Worm (Caenorhabditis elegans): ENCODE measurements around the gene hil-7.

hil-7 gene

DNA sequence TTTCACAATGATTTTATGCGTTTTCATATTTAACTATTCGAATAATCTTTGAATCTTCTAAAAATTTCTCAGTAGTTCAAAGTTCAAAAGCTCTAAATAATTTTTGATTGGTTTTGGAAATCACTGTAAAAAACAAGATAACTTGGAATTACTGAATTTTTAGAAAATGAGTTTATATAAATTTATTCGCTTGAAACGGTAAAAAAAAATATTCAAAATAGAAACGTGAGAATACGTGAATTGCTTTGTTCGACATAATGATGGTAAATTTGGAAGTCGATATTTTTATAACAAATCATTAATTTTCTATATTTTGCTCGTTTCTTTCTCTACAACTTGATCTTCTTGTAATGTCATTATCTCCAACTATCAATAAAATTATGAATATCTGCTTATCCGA is 22.7 kb upstream of the hil-7 start, which contains the start of gene C01B10.44:
TSS of gene C01B10.44 (plus strand) at position 301 of the 400 bp plus-strand sequence.
- TF ChIP-seq nhr-237 (tag; optimal IDR thresholded peaks at IDR 0.05) (no peak), unc-55 (GFP tag; optimal IDR thresholded peaks at IDR 0.05) (no peak), ceh-82 (tag; optimal IDR thresholded peaks at IDR 0.05) (no peak), ztf-11 (tag; optimal IDR thresholded peaks at IDR 0.05) (no peak), ztf-4 (tag; optimal IDR thresholded peaks at IDR 0.05) (no peak), F13H6.1 (tag; optimal IDR thresholded peaks at IDR 0.05) (no peak), snpc-4 (tag; optimal IDR thresholded peaks at IDR 0.05) (no peak)

DNA sequence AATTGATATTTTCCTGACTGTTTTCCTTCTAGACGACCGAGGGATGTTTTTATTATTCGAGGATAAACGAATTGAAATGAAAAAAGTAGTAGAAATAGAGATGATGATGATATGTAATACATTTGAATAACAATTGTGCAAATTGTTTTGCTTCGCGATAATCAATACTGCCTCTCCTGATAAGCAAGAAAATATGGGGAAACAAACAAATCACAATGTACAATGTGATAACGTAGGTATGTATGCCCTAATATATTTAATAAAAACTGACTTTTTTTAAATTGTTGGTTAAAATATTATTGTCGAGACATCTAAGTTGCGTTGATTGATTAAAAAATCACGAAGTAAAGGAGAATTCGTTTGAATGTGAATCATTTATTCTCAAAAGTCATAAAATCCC is 18.3 kb upstream of the hil-7 start, which contains the start of gene cest-5.2:
TSS of gene cest-5.2 (minus strand) at position 128 of the 400 bp plus-strand sequence.
- TF ChIP-seq nhr-23 (tag; optimal IDR thresholded peaks at IDR 0.05) (no peak), ztf-11 (tag; optimal IDR thresholded peaks at IDR 0.05) (no peak), lsy-2 (tag; optimal IDR thresholded peaks at IDR 0.05) (no peak), fos-1 (tag; optimal IDR thresholded peaks at IDR 0.05) (peak; percentile 25)

DNA sequence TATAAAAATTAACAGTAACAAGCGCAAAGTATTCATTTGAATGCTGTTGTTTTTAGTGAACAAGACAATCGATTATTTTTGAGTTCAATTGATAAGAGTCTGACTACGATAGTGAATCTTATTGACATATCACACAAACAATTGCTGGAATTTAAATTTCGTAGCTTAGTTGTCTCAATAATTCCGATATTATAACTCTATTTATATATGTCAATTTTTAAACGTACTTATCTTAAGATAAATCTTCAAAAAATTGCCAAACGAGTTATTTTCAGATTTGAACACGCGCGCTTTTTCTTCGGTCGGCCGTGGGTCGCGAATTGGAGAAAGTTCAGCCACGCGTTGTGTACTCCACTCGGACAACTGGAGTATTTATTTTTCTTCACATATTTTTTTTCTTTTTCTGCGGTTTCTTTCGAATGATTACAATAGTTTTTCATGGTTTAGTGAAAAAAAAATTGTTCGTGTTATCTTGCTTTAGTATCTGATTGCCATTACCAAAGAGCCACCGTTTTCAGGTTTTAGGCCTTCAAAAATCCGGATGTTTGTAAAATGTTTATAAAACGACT is 14.3 kb upstream of the hil-7 start, which contains the start of the genes cest-5.1 and C01B10.9:
TSS of gene cest-5.1 (minus strand) at position 51 of the 569 bp plus-strand sequence.
TSS of gene C01B10.9 (plus strand) at position 519 of the 569 bp plus-strand sequence.
- no peak for TF ChIP-seq ZK546.5 (tag; optimal IDR thresholded peaks at IDR 0.05)
- peak; percentile 59 to 81 for TF ChIP-seq lsy-2 (tag; optimal IDR thresholded peaks at IDR 0.05)
- peak; percentile 74 for TF ChIP-seq F13H6.1 (tag; optimal IDR thresholded peaks at IDR 0.05)
- peak; percentile 80 for TF ChIP-seq sma-3 (GFP tag; optimal IDR thresholded peaks at IDR 0.05)
- peak; percentile 82 for TF ChIP-seq sma-9 (GFP tag; optimal IDR thresholded peaks at IDR 0.05)
- TF ChIP-seq sma-9 (tag; optimal IDR thresholded peaks at IDR 0.05), result no peak
- TF ChIP-seq mab-5 (tag; optimal IDR thresholded peaks at IDR 0.05), result peak; percentile 27
- TF ChIP-seq R02D3.7 (tag; optimal IDR thresholded peaks at IDR 0.05), result peak; percentile 11
- TF ChIP-seq lin-11 (tag; optimal IDR thresholded peaks at IDR 0.05), result peak; percentile 33
- no peak for TF ChIP-seq nhr-11 (tag; optimal IDR thresholded peaks at IDR 0.05)
- peak; percentile 85 for TF ChIP-seq unc-55 (GFP tag; optimal IDR thresholded peaks at IDR 0.05)
- TF ChIP-seq C34F6.9 (tag; optimal IDR thresholded peaks at IDR 0.05), result peak; percentile 63
- peak; percentile 61 for TF ChIP-seq crh-2 (tag; optimal IDR thresholded peaks at IDR 0.05)
- peak; percentile 69 for TF ChIP-seq lin-13 (GFP tag; optimal IDR thresholded peaks at IDR 0.05)
- no peak for TF ChIP-seq nhr-25 (tag; optimal IDR thresholded peaks at IDR 0.05)
- TF ChIP-seq gmeb-1 (tag; optimal IDR thresholded peaks at IDR 0.05), result peak; percentile 94
- no peak for TF ChIP-seq zag-1 (tag; optimal IDR thresholded peaks at IDR 0.05)
- TF ChIP-seq fos-1 (tag; optimal IDR thresholded peaks at IDR 0.05), result peak; percentile 6
- peak; percentile 32 for TF ChIP-seq nhr-21 (tag; optimal IDR thresholded peaks at IDR 0.05)

DNA sequence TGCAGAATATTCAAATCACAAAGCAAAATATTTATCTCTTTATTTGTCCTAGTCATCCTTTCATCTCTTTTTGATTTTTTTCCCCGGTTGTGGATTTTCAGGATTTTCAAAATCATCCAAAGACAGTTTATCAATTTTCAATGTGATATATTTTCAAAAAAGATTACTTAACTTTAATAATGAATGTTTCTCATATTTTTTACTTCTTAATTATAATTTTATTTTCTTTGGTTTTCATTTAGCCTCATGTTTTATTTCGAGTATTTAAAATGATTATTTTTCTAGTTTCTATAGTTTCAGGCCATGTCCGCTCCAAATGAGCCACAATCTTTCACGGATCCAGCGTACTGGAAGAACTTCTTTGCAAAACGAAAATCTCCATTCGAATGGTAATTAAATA is 11.3 kb upstream of the hil-7 start, which contains the start of gene metl-13:
TSS of gene metl-13 (plus strand) at position 301 of the 400 bp plus-strand sequence.
- TF ChIP-seq crh-2 (tag; optimal IDR thresholded peaks at IDR 0.05) (no peak), peb-1 (tag; optimal IDR thresholded peaks at IDR 0.05) (no peak), nhr-77 (tag; optimal IDR thresholded peaks at IDR 0.05) (no peak), ztf-4 (tag; optimal IDR thresholded peaks at IDR 0.05) (no peak), fos-1 (tag; optimal IDR thresholded peaks at IDR 0.05) (no peak), nhr-25 (tag; optimal IDR thresholded peaks at IDR 0.05) (no peak), nhr-10 (tag; optimal IDR thresholded peaks at IDR 0.05) (no peak), ceh-82 (tag; optimal IDR thresholded peaks at IDR 0.05) (no peak), mdl-1 (tag; optimal IDR thresholded peaks at IDR 0.05) (no peak)

DNA sequence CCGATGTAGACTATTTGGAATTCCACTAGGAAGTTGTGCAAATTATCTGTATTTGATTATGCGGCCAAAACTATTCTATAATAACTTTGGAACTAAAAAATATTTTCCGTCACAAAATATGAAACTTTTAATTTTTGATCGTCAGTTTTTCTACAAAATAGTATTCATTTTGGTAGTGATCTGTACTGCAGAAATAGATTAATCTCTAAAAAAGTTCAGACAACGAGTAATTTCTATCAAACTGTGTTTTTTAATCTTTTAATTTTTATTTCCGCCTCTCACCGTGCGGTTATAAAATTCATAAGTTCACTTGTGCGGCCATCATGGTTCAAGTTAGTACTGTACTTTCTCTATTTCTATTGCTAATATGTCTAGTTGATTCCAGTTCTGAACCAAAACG is 7.9 kb upstream of the hil-7 start, which contains the start of gene C01B10.7:
TSS of gene C01B10.7 (plus strand) at position 301 of the 400 bp plus-strand sequence.
- TF ChIP-seq sma-9 (GFP tag; optimal IDR thresholded peaks at IDR 0.05), result no peak
- no peak for TF ChIP-seq sma-9 (tag; optimal IDR thresholded peaks at IDR 0.05)
- no peak for TF ChIP-seq ceh-82 (tag; optimal IDR thresholded peaks at IDR 0.05)
- no peak for TF ChIP-seq nhr-21 (tag; optimal IDR thresholded peaks at IDR 0.05)
- no peak for TF ChIP-seq aly-2 (tag; optimal IDR thresholded peaks at IDR 0.05)
- no peak for TF ChIP-seq mbf-1 (tag; optimal IDR thresholded peaks at IDR 0.05)
- no peak for TF ChIP-seq peb-1 (tag; optimal IDR thresholded peaks at IDR 0.05)
- no peak for TF ChIP-seq lin-11 (tag; optimal IDR thresholded peaks at IDR 0.05)
- TF ChIP-seq egl-27 (tag; optimal IDR thresholded peaks at IDR 0.05), result no peak
- no peak for TF ChIP-seq R02D3.7 (tag; optimal IDR thresholded peaks at IDR 0.05)
- TF ChIP-seq C34F6.9 (tag; optimal IDR thresholded peaks at IDR 0.05), result no peak
- no peak for TF ChIP-seq nhr-23 (tag; optimal IDR thresholded peaks at IDR 0.05)
- no peak for TF ChIP-seq nhr-12 (tag; optimal IDR thresholded peaks at IDR 0.05)
- no peak for TF ChIP-seq crh-2 (tag; optimal IDR thresholded peaks at IDR 0.05)
- TF ChIP-seq snpc-4 (tag; optimal IDR thresholded peaks at IDR 0.05), result no peak
- no peak for TF ChIP-seq fos-1 (tag; optimal IDR thresholded peaks at IDR 0.05)
- no peak for TF ChIP-seq ama-1 (optimal IDR thresholded peaks at IDR 0.05)
- no peak for TF ChIP-seq nhr-129 (tag; optimal IDR thresholded peaks at IDR 0.05)
